Worm (Caenorhabditis elegans): ENCODE measurements around the gene srj-50.

DNA sequence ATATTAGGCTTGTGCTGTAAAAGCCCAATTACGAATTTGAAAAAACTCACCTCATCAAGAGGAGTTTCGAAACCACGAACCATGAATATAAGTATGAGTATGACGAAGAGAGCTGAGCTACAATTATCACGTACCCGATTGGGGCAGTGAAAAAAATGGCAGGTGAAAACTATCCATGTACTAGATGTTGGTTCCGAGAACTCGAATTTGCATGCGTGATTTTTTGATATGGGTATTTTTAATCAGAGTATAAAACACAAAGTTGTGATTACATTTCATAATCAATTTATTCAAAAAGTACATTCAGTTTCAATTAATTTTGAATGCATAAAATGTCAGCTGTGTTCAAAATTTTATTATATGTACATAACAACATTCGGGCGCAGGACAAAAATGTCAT lies 18.9 kb upstream of the srj-50 start, which contains the start of gene F54E2.9:
- TF ChIP-seq snpc-4 (tag; optimal IDR thresholded peaks at IDR 0.05) (no peak), egl-27 (tag; optimal IDR thresholded peaks at IDR 0.05) (no peak), nhr-77 (tag; optimal IDR thresholded peaks at IDR 0.05) (no peak), unc-62 (GFP tag; optimal IDR thresholded peaks at IDR 0.05) (no peak), ceh-16 (tag; optimal IDR thresholded peaks at IDR 0.05) (no peak), lin-39 (tag; optimal IDR thresholded peaks at IDR 0.05) (no peak), pha-4 (tag; optimal IDR thresholded peaks at IDR 0.05) (no peak), lin-15B (tag; optimal IDR thresholded peaks at IDR 0.05) (no peak), mml-1 (tag; optimal IDR thresholded peaks at IDR 0.05) (no peak), R02D3.7 (tag; optimal IDR thresholded peaks at IDR 0.05) (no peak), tbx-2 (tag; optimal IDR thresholded peaks at IDR 0.05) (no peak), unc-39 (tag; optimal IDR thresholded peaks at IDR 0.05) (no peak), zag-1 (tag; optimal IDR thresholded peaks at IDR 0.05) (no peak), ceh-82 (tag; optimal IDR thresholded peaks at IDR 0.05) (no peak)

All from whole organism, L3 larva.